Worm (Caenorhabditis elegans): ENCODE data around the gene rab-7.
A peak's percentile ranks its signal among the peaks of the same experiment; 100 is the strongest.

DNA sequence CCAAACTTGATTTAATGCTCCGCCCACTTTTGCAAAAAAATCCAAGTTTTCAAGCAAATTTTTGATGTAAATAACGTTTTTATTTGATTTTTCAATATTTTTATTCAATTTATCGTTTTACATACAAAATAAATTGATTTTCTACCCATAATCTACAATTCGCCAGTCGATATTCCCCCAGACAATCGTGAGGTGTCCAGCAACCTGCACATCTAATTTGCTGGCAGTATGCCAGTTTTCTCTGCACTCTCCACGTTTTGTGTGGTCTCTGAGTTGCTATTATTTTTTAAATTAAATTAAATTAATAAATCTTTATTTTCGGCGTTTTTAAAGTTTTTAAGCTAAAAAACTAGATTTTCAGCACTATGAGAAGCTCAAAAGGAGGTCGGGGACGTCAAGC, 13.4 kb upstream of the rab-7 start:
- TF ChIP-seq R02D3.7 (tag; optimal IDR thresholded peaks at IDR 0.05): peak; percentile 85
- TF ChIP-seq zag-1 (tag; optimal IDR thresholded peaks at IDR 0.05): no peak
- TF ChIP-seq nhr-25 (tag; optimal IDR thresholded peaks at IDR 0.05): peak; percentile 69
- TF ChIP-seq ztf-4 (tag; optimal IDR thresholded peaks at IDR 0.05): peak; percentile 79
- peak; percentile 83 for TF ChIP-seq nfya-1 (tag; optimal IDR thresholded peaks at IDR 0.05; ENCODE audit: insufficient read depth)
- no peak for TF ChIP-seq unc-62 (GFP tag; optimal IDR thresholded peaks at IDR 0.05)
- TF ChIP-seq pqm-1 (tag; optimal IDR thresholded peaks at IDR 0.05): peak; percentile 76
- peak; percentile 77 for TF ChIP-seq nhr-11 (tag; optimal IDR thresholded peaks at IDR 0.05)
- peak; percentile 44 for TF ChIP-seq lin-39 (tag; optimal IDR thresholded peaks at IDR 0.05)
- TF ChIP-seq unc-39 (tag; optimal IDR thresholded peaks at IDR 0.05): no peak
